Worm (Caenorhabditis elegans) whole organism, L4/young adult: Measurements from ENCODE around the gene srh-15.

Source experiments
- W03F9.2 ChIP-seq: fragments of 150-350 bp; optimal IDR thresholded peaks from 2 replicates; lab custom pipeline; 2014; ENCODE audit warnings: missing biosample characterization, missing genetic modification characterization
- him-1 ChIP-seq: sonication (generic microtip); optimal IDR thresholded peaks from 2 replicates; lab custom pipeline; 2016; ENCODE audit warnings: missing genotype, missing genetic modification reagents, missing genetic modification characterization, missing compliant biosample characterization

DNA sequence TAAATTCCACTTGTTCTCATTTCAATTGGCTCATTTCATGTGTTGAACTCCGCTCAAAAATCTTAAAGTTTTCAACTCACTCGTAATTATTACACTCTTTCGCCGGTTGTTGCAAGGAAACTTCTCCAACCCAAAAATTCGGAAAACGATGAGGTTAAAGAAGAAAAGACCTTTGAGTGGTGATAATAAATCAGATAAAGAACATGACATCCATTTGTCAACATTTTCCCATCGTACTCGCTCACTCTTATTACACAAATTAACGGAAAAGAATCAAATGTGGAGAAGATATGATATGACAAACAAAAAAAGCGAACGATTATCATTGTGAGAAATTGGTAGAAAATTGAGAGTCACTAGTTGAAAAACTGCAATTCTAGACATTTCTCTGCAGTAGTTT, 35.5 kb upstream of the srh-15 start:
- no peak for TF ChIP-seq W03F9.2
- no peak for TF ChIP-seq him-1 (tag; lab: Kevin White, UChicago)
